In the genomic region with DNA sequence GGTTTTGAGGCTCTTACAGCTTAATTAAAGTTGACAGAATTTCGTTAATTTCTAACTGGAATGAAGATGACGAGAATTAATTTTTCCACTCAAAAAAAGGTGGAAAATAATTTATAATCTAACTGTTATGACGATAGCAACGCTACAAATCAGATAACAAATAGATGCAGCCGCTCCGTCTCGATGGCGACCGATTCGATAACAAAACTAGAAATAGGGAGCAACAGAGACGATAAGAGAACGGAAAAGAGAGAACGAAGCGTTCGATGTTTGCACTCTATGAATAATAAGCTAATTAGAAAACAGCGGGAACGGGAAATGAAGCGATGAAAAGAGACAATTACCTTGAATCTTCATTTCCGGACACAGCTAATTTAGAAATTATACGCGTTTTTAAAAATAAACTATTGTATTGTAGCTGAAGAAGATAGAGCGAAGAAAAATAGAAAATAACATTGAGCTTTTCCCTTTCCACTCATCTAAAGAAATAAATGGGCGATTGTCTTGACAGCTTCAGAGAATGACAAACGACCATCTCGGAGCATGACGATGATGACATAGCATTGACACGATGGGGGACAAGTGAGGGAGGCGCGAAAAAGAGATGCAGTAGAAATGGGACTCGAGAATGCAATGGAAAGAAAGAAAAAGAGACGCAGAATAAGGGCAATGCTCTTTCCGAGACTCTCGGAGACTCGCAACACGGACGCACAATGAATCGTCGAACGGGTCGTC, we compare ENCODE assay signal across 1 worm cellular context.
A peak's percentile ranks its signal among the peaks of the same experiment; 100 is the strongest.
TF ChIP-seq lines count a peak whose summit lies in the region.

No protein-coding gene starts in this region.

TF ChIP-seq in whole organism, L2 larva, 48 proteins besides CTCF, POLR2A, EP300 and RAD21 (continued from another document):
- TF ChIP-seq gmeb-1 (tag; optimal IDR thresholded peaks at IDR 0.05; lab: Kevin White, UChicago), result no peak
- TF ChIP-seq ama-1 (optimal IDR thresholded peaks at IDR 0.05; lab: Kevin White, UChicago), result no peak
- peak; percentile 2 for TF ChIP-seq F13H6.1 (tag; optimal IDR thresholded peaks at IDR 0.05; lab: Kevin White, UChicago)
- TF ChIP-seq ceh-16 (tag; optimal IDR thresholded peaks at IDR 0.05; lab: Kevin White, UChicago), result no peak
- no peak for TF ChIP-seq nhr-77 (tag; optimal IDR thresholded peaks at IDR 0.05; lab: Kevin White, UChicago)
- TF ChIP-seq snpc-4 (tag; optimal IDR thresholded peaks at IDR 0.05; lab: Kevin White, UChicago), result no peak
- no peak for TF ChIP-seq mbf-1 (tag; optimal IDR thresholded peaks at IDR 0.05; lab: Kevin White, UChicago)
- TF ChIP-seq R02D3.7 (tag; optimal IDR thresholded peaks at IDR 0.05; lab: Kevin White, UChicago), result no peak
- no peak for TF ChIP-seq dmd-4 (tag; optimal IDR thresholded peaks at IDR 0.05; lab: Kevin White, UChicago)
